Worm (Caenorhabditis elegans): ENCODE results near the gene sinh-1.
A peak's percentile ranks its signal among the peaks of the same experiment; 100 is the strongest.

Gene sinh-1

ce11 chrII:12224916-12225406, 3.1 kb upstream of the sinh-1 start, which contains the start of the genes pqn-87 and rsr-2:
Gene pqn-87, minus strand, starts transcription at chrII:12225086.
Gene rsr-2, plus strand, starts transcription at chrII:12225356.
- TF ChIP-seq zag-1 (tag; optimal IDR thresholded peaks at IDR 0.05) (no peak), F13H6.1 (tag; optimal IDR thresholded peaks at IDR 0.05) (no peak), C34F6.9 (tag; optimal IDR thresholded peaks at IDR 0.05) (peak; percentile 44), nhr-129 (tag; optimal IDR thresholded peaks at IDR 0.05) (peak; percentile 23), ztf-1 (GFP tag; conservative IDR thresholded peaks at IDR 0.05) (no peak), skn-1 (tag; optimal IDR thresholded peaks at IDR 0.05) (no peak), lsy-2 (tag; optimal IDR thresholded peaks at IDR 0.05) (peak in 1 of 2 experiments; percentile 55), unc-55 (GFP tag; optimal IDR thresholded peaks at IDR 0.05) (peak; percentile 65), fos-1 (tag; optimal IDR thresholded peaks at IDR 0.05) (peak; percentile 18), nhr-237 (tag; optimal IDR thresholded peaks at IDR 0.05) (no peak), snpc-4 (tag; optimal IDR thresholded peaks at IDR 0.05) (no peak)

DNA sequence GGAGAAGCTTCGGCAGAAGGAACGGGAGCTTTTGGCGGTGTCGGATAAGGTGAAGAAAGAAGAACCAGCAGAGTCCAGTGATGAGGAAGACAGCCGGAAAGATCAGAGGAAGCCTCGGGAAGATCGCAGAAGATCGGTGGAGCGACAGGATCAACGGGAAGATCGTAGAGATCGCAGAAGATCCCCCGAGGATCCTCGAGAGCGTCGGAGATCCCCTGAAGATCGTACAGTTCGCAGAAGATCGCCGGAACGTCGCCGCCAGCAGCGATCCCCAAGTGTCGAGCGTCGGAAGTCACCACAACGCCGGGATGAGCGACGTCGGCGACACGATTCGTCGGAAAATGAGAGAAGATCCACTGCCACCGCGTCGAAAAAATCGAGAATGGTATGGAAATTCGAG, 1.9 kb upstream of the sinh-1 start:
- TF ChIP-seq unc-55 (GFP tag; optimal IDR thresholded peaks at IDR 0.05): no peak
- TF ChIP-seq zag-1 (tag; optimal IDR thresholded peaks at IDR 0.05): no peak
- TF ChIP-seq mdl-1 (tag; optimal IDR thresholded peaks at IDR 0.05): no peak
- TF ChIP-seq lin-11 (tag; optimal IDR thresholded peaks at IDR 0.05): no peak
- no peak for TF ChIP-seq ZK546.5 (tag; optimal IDR thresholded peaks at IDR 0.05)
- TF ChIP-seq nhr-12 (tag; optimal IDR thresholded peaks at IDR 0.05): no peak
- no peak for TF ChIP-seq ztf-4 (tag; optimal IDR thresholded peaks at IDR 0.05)

DNA sequence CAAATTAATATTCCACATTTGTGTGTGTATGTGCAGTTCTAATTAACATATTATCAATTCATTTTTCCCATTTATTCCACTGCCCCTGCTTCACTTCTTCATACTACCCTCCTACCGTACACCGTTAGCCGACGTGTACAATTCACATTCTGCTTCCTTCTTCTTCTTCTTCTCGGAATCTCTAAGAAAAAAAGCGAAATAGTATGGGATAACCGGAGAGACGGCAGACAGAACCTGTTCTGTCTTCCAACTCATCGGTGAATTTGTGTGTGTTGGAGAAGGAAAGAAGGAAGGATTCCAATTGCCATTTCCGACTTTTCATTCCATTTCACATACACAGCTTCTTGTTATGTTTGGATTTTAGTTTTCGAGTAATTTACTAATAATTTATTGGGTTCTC, 9.4 kb downstream of the sinh-1 start:
- no peak for TF ChIP-seq lin-13 (GFP tag; optimal IDR thresholded peaks at IDR 0.05)
- no peak for TF ChIP-seq skn-1 (tag; optimal IDR thresholded peaks at IDR 0.05)
- TF ChIP-seq mbf-1 (tag; optimal IDR thresholded peaks at IDR 0.05): no peak
- no peak for TF ChIP-seq nhr-77 (tag; optimal IDR thresholded peaks at IDR 0.05)
- TF ChIP-seq fos-1 (tag; optimal IDR thresholded peaks at IDR 0.05): peak; percentile 52
- TF ChIP-seq elt-3 (tag; optimal IDR thresholded peaks at IDR 0.05): no peak
- no peak for TF ChIP-seq Y55F3AM.14 (GFP tag; optimal IDR thresholded peaks at IDR 0.05)
- TF ChIP-seq C34F6.9 (tag; optimal IDR thresholded peaks at IDR 0.05): no peak
- TF ChIP-seq peb-1 (tag; optimal IDR thresholded peaks at IDR 0.05): no peak
- TF ChIP-seq F13H6.1 (tag; optimal IDR thresholded peaks at IDR 0.05): no peak
- TF ChIP-seq nhr-12 (tag; optimal IDR thresholded peaks at IDR 0.05): no peak
- TF ChIP-seq gmeb-1 (tag; optimal IDR thresholded peaks at IDR 0.05): no peak
- no peak for TF ChIP-seq nhr-6 (tag; optimal IDR thresholded peaks at IDR 0.05)
- no peak for TF ChIP-seq nhr-10 (tag; optimal IDR thresholded peaks at IDR 0.05)
- no peak for TF ChIP-seq aly-2 (tag; optimal IDR thresholded peaks at IDR 0.05)
- TF ChIP-seq unc-55 (GFP tag; optimal IDR thresholded peaks at IDR 0.05): no peak
- TF ChIP-seq blmp-1 (tag; optimal IDR thresholded peaks at IDR 0.05; ENCODE audit: insufficient read depth): no peak
- TF ChIP-seq sma-3 (GFP tag; optimal IDR thresholded peaks at IDR 0.05): no peak
- TF ChIP-seq ceh-82 (tag; optimal IDR thresholded peaks at IDR 0.05): no peak
- TF ChIP-seq mdl-1 (tag; optimal IDR thresholded peaks at IDR 0.05): no peak
- TF ChIP-seq lin-11 (tag; optimal IDR thresholded peaks at IDR 0.05): no peak
- no peak for TF ChIP-seq ztf-4 (tag; optimal IDR thresholded peaks at IDR 0.05)
- TF ChIP-seq R02D3.7 (tag; optimal IDR thresholded peaks at IDR 0.05): no peak
- no peak for TF ChIP-seq snpc-4 (tag; optimal IDR thresholded peaks at IDR 0.05)
- peak; percentile 26 for TF ChIP-seq egl-27 (tag; optimal IDR thresholded peaks at IDR 0.05)
- no peak for TF ChIP-seq ztf-1 (GFP tag; conservative IDR thresholded peaks at IDR 0.05)
- no peak for TF ChIP-seq unc-39 (tag; optimal IDR thresholded peaks at IDR 0.05)
- peak; percentile 26 for TF ChIP-seq nhr-21 (tag; optimal IDR thresholded peaks at IDR 0.05)
- peak in 1 of 2 experiments; percentile 67 for TF ChIP-seq lsy-2 (tag; optimal IDR thresholded peaks at IDR 0.05)
- TF ChIP-seq zag-1 (tag; optimal IDR thresholded peaks at IDR 0.05): no peak
- no peak for TF ChIP-seq lin-39 (tag; optimal IDR thresholded peaks at IDR 0.05)
- no peak for TF ChIP-seq elt-1 (tag; optimal IDR thresholded peaks at IDR 0.05)
- no peak for TF ChIP-seq nhr-237 (tag; optimal IDR thresholded peaks at IDR 0.05)
- TF ChIP-seq nhr-23 (tag; optimal IDR thresholded peaks at IDR 0.05): no peak
- no peak for TF ChIP-seq ZK546.5 (tag; optimal IDR thresholded peaks at IDR 0.05)
- no peak for TF ChIP-seq alr-1 (tag; optimal IDR thresholded peaks at IDR 0.05)
- TF ChIP-seq nhr-25 (tag; optimal IDR thresholded peaks at IDR 0.05): peak; percentile 46
- TF ChIP-seq sem-4 (tag; optimal IDR thresholded peaks at IDR 0.05): no peak
- TF ChIP-seq mab-5 (tag; optimal IDR thresholded peaks at IDR 0.05): no peak
- no peak for TF ChIP-seq crh-2 (tag; optimal IDR thresholded peaks at IDR 0.05)
- no peak for TF ChIP-seq nhr-11 (tag; optimal IDR thresholded peaks at IDR 0.05)
